Worm (Caenorhabditis elegans) whole organism, midembryonic: ENCODE measurements around the gene F07G6.12.

Experiments used
- T22C8.4 ChIP-seq: fragments of 200-800 bp; sonication (Bioruptor generic); IDR thresholded peaks from 2 replicates; pipeline ENCODE4 v1.3.6; 2022; ENCODE audit warnings: missing genetic modification characterization, missing compliant biosample characterization
- cog-1 ChIP-seq: sonication (generic microtip); optimal IDR thresholded peaks from 2 replicates; lab custom pipeline; 2016; ENCODE audit warnings: missing genetic modification characterization, missing compliant biosample characterization
- flt-1 ChIP-seq: fragments of 200-800 bp; sonication (Bioruptor generic); IDR thresholded peaks from 2 replicates; pipeline ENCODE4 v1.3.6; 2022; ENCODE audit warnings: missing genetic modification characterization, missing compliant biosample characterization
- klf-2 ChIP-seq: fragments of 200-800 bp; sonication (Bioruptor generic); conservative IDR thresholded peaks from 2 replicates; pipeline ENCODE4 v1.3.6; 2022; ENCODE audit warnings: missing genetic modification reagents, missing genetic modification characterization, missing compliant biosample characterization
- med-1 ChIP-seq: sonication (generic microtip); optimal IDR thresholded peaks from 2 replicates; lab custom pipeline; 2017; ENCODE audit warnings: missing genetic modification characterization, mild to moderate bottlenecking, missing compliant biosample characterization, antibody characterized with exemption, missing genetic modification reagents; ENCODE audit not compliant: insufficient read depth
- ref-1 ChIP-seq: fragments of 200-800 bp; sonication (Bioruptor generic); conservative IDR thresholded peaks from 2 replicates; pipeline ENCODE4 v1.3.6; 2022; ENCODE audit warnings: missing genetic modification reagents, missing genetic modification characterization, missing compliant biosample characterization
- tab-1 ChIP-seq: fragments of 200-800 bp; sonication (Bioruptor generic); IDR thresholded peaks from 2 replicates; pipeline ENCODE4 v1.3.6; 2022; ENCODE audit warnings: missing genetic modification characterization, missing compliant biosample characterization
- ztf-23 ChIP-seq: fragments of 200-800 bp; sonication (Bioruptor generic); IDR thresholded peaks from 2 replicates; pipeline ENCODE4 v1.3.6; 2022; ENCODE audit warnings: missing genetic modification reagents, missing genetic modification characterization, missing compliant biosample characterization
- ztf-29 ChIP-seq: fragments of 200-800 bp; sonication (Bioruptor generic); IDR thresholded peaks from 2 replicates; pipeline ENCODE4 v1.3.6; 2022; ENCODE audit warnings: missing genetic modification reagents, missing genetic modification characterization, missing compliant biosample characterization

Gene F07G6.12

DNA sequence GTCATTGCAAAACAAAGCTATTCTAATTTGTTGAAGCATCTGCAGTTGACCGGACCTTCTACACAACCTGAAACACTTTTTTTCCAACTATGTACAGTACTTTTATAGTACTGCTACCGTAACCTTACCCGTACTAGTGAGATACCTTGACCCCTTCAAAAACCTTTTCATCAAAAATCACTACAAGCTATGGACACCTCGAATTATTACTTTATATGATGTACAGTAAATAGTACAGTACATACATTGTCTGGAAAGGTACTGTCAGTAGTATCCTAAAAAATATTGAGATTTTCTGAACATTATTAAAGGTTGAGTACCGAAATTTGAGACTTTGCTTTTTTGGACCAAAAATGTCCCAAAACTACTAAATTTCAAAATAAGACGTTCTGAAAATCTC, 49.7 kb downstream of the F07G6.12 start:
- TF ChIP-seq klf-2 (GFP tag; lab: Robert Waterston, UW) (no peak), ztf-23 (GFP tag; lab: Robert Waterston, UW) (no peak), med-1 (GFP tag; lab: Kevin White, UChicago) (no peak), T22C8.4 (GFP tag; lab: Robert Waterston, UW) (no peak), cog-1 (tag; lab: Kevin White, UChicago) (no peak), tab-1 (no peak), ztf-29 (GFP tag; lab: Robert Waterston, UW) (no peak), ref-1 (no peak), flt-1 (GFP tag; lab: Robert Waterston, UW) (no peak)
